Worm (Caenorhabditis elegans): Measurements from ENCODE around the gene trf-1.

The trf-1 gene

ce11 chrIII:13465918-13466592, 35.8 kb downstream of the trf-1 start, which contains the start of gene cdk-5 (continued):
- no peak for TF ChIP-seq cebp-2 (GFP tag; IDR thresholded peaks at IDR 0.05)
- TF ChIP-seq Y67H2A.10 (GFP tag; conservative IDR thresholded peaks at IDR 0.05), result no peak
- TF ChIP-seq nhr-90 (tag; optimal IDR thresholded peaks at IDR 0.05), result no peak
- TF ChIP-seq hsf-1 (GFP tag; IDR thresholded peaks at IDR 0.05), result peak; percentile 76
- TF ChIP-seq madf-3 (GFP tag; IDR thresholded peaks at IDR 0.05), result no peak
- peak; percentile 87 for TF ChIP-seq lin-40 (tag; optimal IDR thresholded peaks at IDR 0.05)
- no peak for TF ChIP-seq egl-18 (GFP tag; IDR thresholded peaks at IDR 0.05)
- TF ChIP-seq ztf-28 (GFP tag; IDR thresholded peaks at IDR 0.05), result no peak
- TF ChIP-seq bed-1 (GFP tag; IDR thresholded peaks at IDR 0.05), result no peak
- TF ChIP-seq madf-6 (GFP tag; IDR thresholded peaks at IDR 0.05), result peak; percentile 66
- peak; percentile 72; the same call in 1 of the 2 replicates for TF ChIP-seq D2030.7 (GFP tag; IDR thresholded peaks at IDR 0.05)
- no peak for TF ChIP-seq athp-1 (tag; optimal IDR thresholded peaks at IDR 0.05)
- no peak for TF ChIP-seq bed-2 (GFP tag; IDR thresholded peaks at IDR 0.05)
- peak; percentile 86 for TF ChIP-seq ekl-4 (GFP tag; IDR thresholded peaks at IDR 0.05)
- no peak for TF ChIP-seq sea-2 (GFP tag; IDR thresholded peaks at IDR 0.05)
- TF ChIP-seq C06A6.2 (GFP tag; conservative IDR thresholded peaks at IDR 0.05), result no peak
- peak; percentile 30 for TF ChIP-seq gei-17 (GFP tag; optimal IDR thresholded peaks at IDR 0.05)

DNA sequence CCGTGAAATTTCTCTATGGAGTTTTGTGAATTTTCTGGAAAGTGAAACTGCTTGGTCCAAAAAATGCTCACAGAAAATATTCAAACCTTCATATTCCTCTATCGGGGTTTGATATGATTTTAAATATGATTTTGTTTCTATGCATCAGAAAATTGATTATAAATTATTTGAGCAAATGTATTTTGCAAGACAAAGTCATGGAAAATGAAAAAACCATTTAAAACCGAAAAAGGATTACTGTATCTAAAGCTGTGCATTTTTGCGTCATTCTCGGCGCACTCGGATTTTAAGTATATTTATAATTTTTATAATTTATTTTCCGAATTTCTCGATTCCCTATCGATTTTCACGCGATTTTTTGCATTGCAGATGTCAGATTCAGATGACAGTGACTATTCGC, 41.2 kb downstream of the trf-1 start, which contains the start of gene pssy-2:
TSS of gene pssy-2 (plus strand) at position 301 of the 400 bp plus-strand sequence.
- no peak for TF ChIP-seq rcor-1 (GFP tag; IDR thresholded peaks at IDR 0.05)
- peak; percentile 14 for TF ChIP-seq lsl-1 (GFP tag; optimal IDR thresholded peaks at IDR 0.05)
- TF ChIP-seq attf-5 (GFP tag; optimal IDR thresholded peaks at IDR 0.05), result no peak

ce11 chrIII:13474482-13474881, 44.2 kb downstream of the trf-1 start:
- TF ChIP-seq pha-4 (tag; optimal IDR thresholded peaks at IDR 0.05), result no peak
- no peak for TF ChIP-seq F22D6.2 (tag; optimal IDR thresholded peaks at IDR 0.05)
- no peak for TF ChIP-seq nhr-90 (tag; optimal IDR thresholded peaks at IDR 0.05)
- no peak for TF ChIP-seq B0019.2 (GFP tag; conservative IDR thresholded peaks at IDR 0.05)

DNA sequence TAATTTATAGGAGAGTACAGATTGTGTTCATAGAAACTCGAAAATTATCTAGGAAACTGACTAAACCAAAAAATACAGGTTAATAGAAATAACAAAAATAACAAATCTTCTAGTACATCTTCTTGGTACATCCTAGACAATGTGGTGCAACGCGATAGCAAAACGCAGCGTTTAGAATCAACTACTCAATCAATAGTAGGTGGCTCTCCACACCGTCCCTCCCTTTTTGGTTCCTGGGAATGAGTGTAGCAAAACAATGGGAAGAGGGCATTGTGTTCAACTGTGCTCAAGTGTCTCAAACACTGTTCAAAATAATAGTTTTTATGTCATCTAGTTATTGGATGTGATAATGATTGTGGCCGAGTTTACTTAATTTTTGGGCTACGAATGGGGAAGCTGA, 46.4 kb downstream of the trf-1 start, which contains the start of gene T27E9.6:
TSS of gene T27E9.6 (minus strand) at position 101 of the 400 bp plus-strand sequence.
- no peak for TF ChIP-seq snpc-1.1 (tag; optimal IDR thresholded peaks at IDR 0.05; ENCODE audit: insufficient read depth)
- TF ChIP-seq K11D2.4 (GFP tag; IDR thresholded peaks at IDR 0.05), result no peak
